Fruit fly (Drosophila melanogaster): ENCODE measurements around the gene CG7900.

The CG7900 gene

DNA sequence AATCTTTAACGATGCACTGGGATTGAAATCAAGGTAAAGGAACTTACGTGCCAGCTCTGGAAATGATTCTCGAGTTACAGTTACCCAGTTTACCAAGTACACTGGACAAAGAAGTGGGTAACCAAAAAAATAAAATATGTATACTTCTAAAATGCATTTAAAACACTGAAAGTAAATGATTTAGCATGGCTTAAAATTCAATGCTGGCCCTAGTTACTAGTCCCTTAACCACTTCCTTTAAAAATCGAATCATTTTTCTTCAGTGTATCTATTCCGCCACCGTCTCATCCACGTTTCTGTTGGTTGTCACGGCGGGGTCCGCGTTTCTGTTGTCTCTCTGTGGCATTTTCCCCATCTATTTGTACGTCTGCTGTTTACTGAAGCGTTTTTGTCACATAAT, 21.3 kb upstream of the CG7900 start (continued):
- TF ChIP-seq odd (GFP tag; optimal IDR thresholded peaks at IDR 0.05): no peak
- TF ChIP-seq CG8089 (GFP tag; optimal IDR thresholded peaks at IDR 0.05): no peak
- no peak for TF ChIP-seq CG5180 (GFP tag; optimal IDR thresholded peaks at IDR 0.05)
- no peak for TF ChIP-seq kay (GFP tag; optimal IDR thresholded peaks at IDR 0.05)
- no peak for TF ChIP-seq ewg (GFP tag; optimal IDR thresholded peaks at IDR 0.05)
- TF ChIP-seq sna (GFP tag; IDR thresholded peaks at IDR 0.05; ENCODE audit: partially characterized antibody): no peak
- peak; percentile 40 for TF ChIP-seq nmo (GFP tag; optimal IDR thresholded peaks at IDR 0.05)
- peak; percentile 2 for TF ChIP-seq az2 (GFP tag; optimal IDR thresholded peaks at IDR 0.05)
- TF ChIP-seq Sin3A (optimal IDR thresholded peaks at IDR 0.05): no peak
- no peak for TF ChIP-seq ssp (GFP tag; IDR thresholded peaks at IDR 0.05)
- TF ChIP-seq CG4328 (GFP tag; optimal IDR thresholded peaks at IDR 0.05): no peak
- TF ChIP-seq p53 (GFP tag; optimal IDR thresholded peaks at IDR 0.05): no peak
- TF ChIP-seq CG5245 (GFP tag; optimal IDR thresholded peaks at IDR 0.05): no peak
- TF ChIP-seq CG13123 (GFP tag; optimal IDR thresholded peaks at IDR 0.05): no peak
- TF ChIP-seq Sry-δ (GFP tag; optimal IDR thresholded peaks at IDR 0.05): no peak
- TF ChIP-seq jumu (GFP tag; optimal IDR thresholded peaks at IDR 0.05): no peak
- TF ChIP-seq CG31365 (tag; optimal IDR thresholded peaks at IDR 0.05): no peak
- no peak for TF ChIP-seq CG14860 (GFP tag; IDR thresholded peaks at IDR 0.05; ENCODE audit: partially characterized antibody)
- TF ChIP-seq CG7786 (GFP tag; optimal IDR thresholded peaks at IDR 0.05): peak; percentile 4
- no peak for TF ChIP-seq Camta (GFP tag; optimal IDR thresholded peaks at IDR 0.05)
- no peak for TF ChIP-seq CG4360 (GFP tag; IDR thresholded peaks at IDR 0.05)
- TF ChIP-seq CG10565 (GFP tag; optimal IDR thresholded peaks at IDR 0.05): no peak
- no peak for TF ChIP-seq jing (GFP tag; optimal IDR thresholded peaks at IDR 0.05)
- TF ChIP-seq ato (GFP tag; IDR thresholded peaks at IDR 0.05; ENCODE audit: partially characterized antibody): no peak
- TF ChIP-seq ATbp (GFP tag; optimal IDR thresholded peaks at IDR 0.05): no peak
- TF ChIP-seq lab (GFP tag; optimal IDR thresholded peaks at IDR 0.05): peak; percentile 67
- no peak for TF ChIP-seq ftz-f1 (GFP tag; optimal IDR thresholded peaks at IDR 0.05)
- no peak for TF ChIP-seq zen2 (GFP tag; IDR thresholded peaks at IDR 0.05; ENCODE audit: partially characterized antibody)
- TF ChIP-seq nau (GFP tag; optimal IDR thresholded peaks at IDR 0.05): no peak
- TF ChIP-seq tgo (GFP tag; IDR thresholded peaks at IDR 0.05): peak; percentile 23; the same call in 1 of the 3 replicates
- no peak for TF ChIP-seq NfI (GFP tag; optimal IDR thresholded peaks at IDR 0.05)
- TF ChIP-seq CG15011 (GFP tag; optimal IDR thresholded peaks at IDR 0.05): no peak
- no peak for TF ChIP-seq sqz (GFP tag; optimal IDR thresholded peaks at IDR 0.05)
- TF ChIP-seq CG16815 (GFP tag; optimal IDR thresholded peaks at IDR 0.05): peak; percentile 37
- TF ChIP-seq CG3726 (GFP tag; IDR thresholded peaks at IDR 0.05): no peak
- TF ChIP-seq CG12071 (GFP tag; optimal IDR thresholded peaks at IDR 0.05): no peak
- TF ChIP-seq CG3407 (GFP tag; optimal IDR thresholded peaks at IDR 0.05): no peak
- TF ChIP-seq CG15601 (tag; optimal IDR thresholded peaks at IDR 0.05): no peak
- TF ChIP-seq CHES-1-like (GFP tag; optimal IDR thresholded peaks at IDR 0.05): no peak
- no peak for TF ChIP-seq CG1602 (GFP tag; optimal IDR thresholded peaks at IDR 0.05)
- peak; percentile 50 for TF ChIP-seq sisA (GFP tag; IDR thresholded peaks at IDR 0.05)
- no peak for TF ChIP-seq TFAM (GFP tag; optimal IDR thresholded peaks at IDR 0.05)
- TF ChIP-seq Oli (tag; optimal IDR thresholded peaks at IDR 0.05): peak; percentile 40
- TF ChIP-seq CG1603 (tag; optimal IDR thresholded peaks at IDR 0.05): peak; percentile 36
- no peak for TF ChIP-seq E2f1 (GFP tag; IDR thresholded peaks at IDR 0.05)
- no peak for TF ChIP-seq gcm (GFP tag; optimal IDR thresholded peaks at IDR 0.05)
- TF ChIP-seq CG32772 (GFP tag; IDR thresholded peaks at IDR 0.05): no peak
- no peak for TF ChIP-seq CG18262 (tag; optimal IDR thresholded peaks at IDR 0.05)
- TF ChIP-seq CG17802 (tag; optimal IDR thresholded peaks at IDR 0.05): no peak
- TF ChIP-seq sr (GFP tag; IDR thresholded peaks at IDR 0.05): no peak
- TF ChIP-seq slou (GFP tag; optimal IDR thresholded peaks at IDR 0.05): no peak
- TF ChIP-seq mirr (GFP tag; optimal IDR thresholded peaks at IDR 0.05): no peak

Measured in whole organism, embryonic.